Fruit fly (Drosophila melanogaster): ENCODE results near the gene CG10713.

CG10713 gene

dm6 chr3L:13403141-13403867 is 31.7 kb downstream of the CG10713 start:
- TF ChIP-seq Jra (GFP tag; optimal IDR thresholded peaks at IDR 0.05) (no peak), h (GFP tag; optimal IDR thresholded peaks at IDR 0.05) (no peak), Dif (GFP tag; optimal IDR thresholded peaks at IDR 0.05; ENCODE audit: partially characterized antibody) (no peak), Sp1 (GFP tag; optimal IDR thresholded peaks at IDR 0.05) (no peak), HLH106 (tag; optimal IDR thresholded peaks at IDR 0.05) (no peak), CrebA (GFP tag; optimal IDR thresholded peaks at IDR 0.05; ENCODE audit: borderline replicate concordance) (no peak), dmrt93B (GFP tag; optimal IDR thresholded peaks at IDR 0.05) (no peak), pan (optimal IDR thresholded peaks at IDR 0.05) (no peak), tai (GFP tag; optimal IDR thresholded peaks at IDR 0.05) (no peak), Hr78 (GFP tag; optimal IDR thresholded peaks at IDR 0.05) (no peak)

dm6 chr3L:13400872-13401418 is 34.1 kb downstream of the CG10713 start, which contains the start of gene sens:
Gene sens (minus strand): TSS chr3L:13401125.
- TF ChIP-seq Jra (GFP tag; optimal IDR thresholded peaks at IDR 0.05) (peak; percentile 38), Dif (GFP tag; optimal IDR thresholded peaks at IDR 0.05; ENCODE audit: partially characterized antibody) (no peak), sv (GFP tag; optimal IDR thresholded peaks at IDR 0.05) (no peak), dsf (GFP tag; optimal IDR thresholded peaks at IDR 0.05; ENCODE audit: borderline replicate concordance) (no peak), dl (GFP tag; optimal IDR thresholded peaks at IDR 0.05; ENCODE audit: insufficient read depth in 1 of 2, partially characterized antibody in 2 of 2) (no peak), Sp1 (GFP tag; optimal IDR thresholded peaks at IDR 0.05) (peak; percentile 32), sage (GFP tag; optimal IDR thresholded peaks at IDR 0.05) (no peak), jim (GFP tag; optimal IDR thresholded peaks at IDR 0.05) (peak; percentile 35), Hnf4 (GFP tag; optimal IDR thresholded peaks at IDR 0.05) (no peak)

dm6 chr3L:13397656-13398055 is 37.4 kb downstream of the CG10713 start:
- no peak for TF ChIP-seq sv (GFP tag; optimal IDR thresholded peaks at IDR 0.05)
- TF ChIP-seq tai (GFP tag; optimal IDR thresholded peaks at IDR 0.05) = no peak
- no peak for TF ChIP-seq br (GFP tag; optimal IDR thresholded peaks at IDR 0.05)
- TF ChIP-seq N (GFP tag; optimal IDR thresholded peaks at IDR 0.05) = no peak
- TF ChIP-seq Dfd (GFP tag; optimal IDR thresholded peaks at IDR 0.05) = no peak
- no peak for TF ChIP-seq lola (GFP tag; optimal IDR thresholded peaks at IDR 0.05)
- TF ChIP-seq Myc (optimal IDR thresholded peaks at IDR 0.05) = no peak
- TF ChIP-seq Rel (GFP tag; optimal IDR thresholded peaks at IDR 0.05) = no peak
- no peak for TF ChIP-seq Rel (tag; optimal IDR thresholded peaks at IDR 0.05)
- no peak for TF ChIP-seq rgr (GFP tag; optimal IDR thresholded peaks at IDR 0.05)
- TF ChIP-seq jim (GFP tag; optimal IDR thresholded peaks at IDR 0.05) = no peak
- TF ChIP-seq dl (GFP tag; optimal IDR thresholded peaks at IDR 0.05; ENCODE audit: insufficient read depth in 1 of 2, partially characterized antibody in 2 of 2) = no peak
- no peak for TF ChIP-seq Vsx2 (GFP tag; optimal IDR thresholded peaks at IDR 0.05; ENCODE audit: partially characterized antibody)
- no peak for TF ChIP-seq foxo (GFP tag; optimal IDR thresholded peaks at IDR 0.05)
- no peak for TF ChIP-seq CG32264 (GFP tag; optimal IDR thresholded peaks at IDR 0.05)
- no peak for TF ChIP-seq h (GFP tag; optimal IDR thresholded peaks at IDR 0.05)
- TF ChIP-seq CG9705 (GFP tag; optimal IDR thresholded peaks at IDR 0.05) = no peak
- no peak for TF ChIP-seq dsf (GFP tag; optimal IDR thresholded peaks at IDR 0.05; ENCODE audit: borderline replicate concordance)
- TF ChIP-seq CrebA (GFP tag; optimal IDR thresholded peaks at IDR 0.05; ENCODE audit: borderline replicate concordance) = no peak

dm6 chr3L:13393538-13393937 is 41.5 kb downstream of the CG10713 start:
- TF ChIP-seq Dif (GFP tag; optimal IDR thresholded peaks at IDR 0.05; ENCODE audit: partially characterized antibody) (no peak), Sp1 (GFP tag; optimal IDR thresholded peaks at IDR 0.05) (no peak), jim (GFP tag; optimal IDR thresholded peaks at IDR 0.05) (no peak), fru (GFP tag; optimal IDR thresholded peaks at IDR 0.05) (no peak), pan (optimal IDR thresholded peaks at IDR 0.05) (no peak), OdsH (GFP tag; optimal IDR thresholded peaks at IDR 0.05) (peak; percentile 22), br (GFP tag; optimal IDR thresholded peaks at IDR 0.05) (no peak), foxo (GFP tag; optimal IDR thresholded peaks at IDR 0.05) (peak in 1 of 2 experiments; percentile 20), GATAd (GFP tag; optimal IDR thresholded peaks at IDR 0.05) (no peak), CG32264 (GFP tag; optimal IDR thresholded peaks at IDR 0.05) (no peak), HLH106 (tag; optimal IDR thresholded peaks at IDR 0.05) (peak; percentile 23), psq (GFP tag; optimal IDR thresholded peaks at IDR 0.05) (no peak)

All from whole organism, wandering third instar larva.